Worm (Caenorhabditis elegans): ENCODE measurements around the gene dcap-1.
A peak's percentile ranks its signal among the peaks of the same experiment; 100 is the strongest.

The dcap-1 gene

DNA sequence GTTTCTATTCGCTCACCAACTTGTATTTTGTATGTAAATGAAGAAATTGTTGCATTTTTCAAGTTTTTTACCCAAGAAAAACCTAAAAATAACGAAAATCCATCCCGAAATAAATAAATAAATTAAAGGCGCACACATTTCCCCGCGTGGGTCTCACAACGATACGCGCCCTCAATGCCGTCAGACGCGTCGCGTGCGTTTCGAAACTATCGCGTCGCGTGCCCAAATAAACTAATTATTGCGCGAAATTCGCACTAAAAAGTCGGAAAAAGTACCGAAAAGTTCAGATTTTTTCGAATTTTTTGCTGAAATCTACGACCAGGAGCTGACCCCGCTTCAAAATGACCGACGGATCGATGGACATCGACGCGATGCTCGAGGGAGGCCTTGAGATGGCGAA, 42.1 kb downstream of the dcap-1 start, which contains the start of gene rbm-39 (continued):
- TF ChIP-seq nhr-47 (tag; optimal IDR thresholded peaks at IDR 0.05) (peak; percentile 92), nhr-11 (tag; optimal IDR thresholded peaks at IDR 0.05) (no peak), F16B12.6 (tag; optimal IDR thresholded peaks at IDR 0.05) (peak; percentile 75), unc-98 (GFP tag; IDR thresholded peaks at IDR 0.05) (no peak)

DNA sequence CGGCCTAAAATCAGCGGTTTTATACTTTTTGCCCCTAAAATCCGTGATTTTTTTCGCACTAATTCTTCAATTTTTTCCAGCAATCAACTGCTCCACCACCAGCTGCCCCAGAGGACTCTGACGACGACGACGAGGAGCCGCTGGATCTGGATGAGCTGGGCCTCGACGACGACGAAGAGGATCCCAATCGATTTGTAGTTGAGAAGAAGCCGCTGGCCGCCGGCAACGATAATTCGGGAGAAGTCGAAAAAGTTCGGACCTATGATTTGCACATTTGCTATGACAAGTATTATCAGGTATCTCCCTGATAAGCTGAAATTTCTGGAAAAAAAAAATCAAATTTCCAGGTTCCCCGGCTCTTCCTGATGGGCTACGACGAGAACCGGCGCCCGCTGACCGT, 42.8 kb downstream of the dcap-1 start:
- no peak for TF ChIP-seq jun-1 (tag; optimal IDR thresholded peaks at IDR 0.05)
- no peak for TF ChIP-seq ztf-11 (tag; optimal IDR thresholded peaks at IDR 0.05)
- TF ChIP-seq hpl-2 (GFP tag; optimal IDR thresholded peaks at IDR 0.05): no peak
- no peak for TF ChIP-seq nhr-20 (tag; optimal IDR thresholded peaks at IDR 0.05)

DNA sequence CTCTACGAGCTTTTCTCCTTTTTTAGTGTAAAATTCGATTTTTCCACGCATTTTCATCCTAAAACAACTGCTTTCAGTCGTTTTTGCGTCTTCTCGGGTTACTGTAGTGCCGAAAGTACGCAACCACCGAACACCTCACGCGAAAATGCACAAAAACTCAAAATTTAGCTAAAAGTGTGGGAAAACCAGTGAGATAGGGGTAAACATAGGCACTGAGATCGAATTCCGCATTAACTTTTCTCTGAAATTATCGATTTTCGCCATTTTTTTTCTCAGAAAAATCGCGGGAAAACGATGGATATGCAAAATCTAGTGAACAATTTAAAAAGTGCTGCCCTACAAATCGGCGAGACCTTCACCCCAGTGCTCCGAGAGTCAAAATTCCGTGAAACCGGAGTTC, 44.4 kb downstream of the dcap-1 start, which contains the start of gene atg-3:
atg-3 (plus strand) TSS at position 301 of the 400 bp plus-strand sequence.
- no peak for TF ChIP-seq pqm-1 (tag; optimal IDR thresholded peaks at IDR 0.05)

DNA sequence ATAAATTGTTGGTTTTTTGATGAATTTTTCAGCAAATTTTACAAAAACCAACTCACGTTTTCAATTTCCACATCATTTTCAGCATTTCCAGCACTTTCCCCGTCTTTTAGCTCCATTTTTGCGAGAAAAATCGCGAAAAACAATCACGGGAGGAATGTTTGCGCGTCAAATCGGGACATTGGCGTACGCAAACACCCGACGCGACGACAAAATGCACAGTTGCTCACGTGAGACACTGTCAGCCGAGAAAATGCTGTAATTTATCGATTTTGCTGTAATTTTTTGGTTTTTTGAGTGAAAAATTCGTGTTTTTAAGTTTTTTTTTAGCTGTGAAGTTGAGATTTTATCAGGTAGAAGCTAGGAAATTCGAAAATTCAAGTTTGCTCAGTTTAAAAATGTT, 45.0 kb downstream of the dcap-1 start, which contains the start of gene Y55F3AM.9:
Y55F3AM.9 (minus strand) TSS at position 189 of the 400 bp plus-strand sequence.
- no peak for TF ChIP-seq ztf-4 (tag; optimal IDR thresholded peaks at IDR 0.05)
- TF ChIP-seq lin-15B (tag; optimal IDR thresholded peaks at IDR 0.05): peak; percentile 40
- TF ChIP-seq lin-13 (GFP tag; optimal IDR thresholded peaks at IDR 0.05): peak; percentile 3
- TF ChIP-seq tbx-2 (tag; optimal IDR thresholded peaks at IDR 0.05): peak; percentile 31
- peak; percentile 37 for TF ChIP-seq xbp-1 (tag; optimal IDR thresholded peaks at IDR 0.05)
- no peak for TF ChIP-seq ceh-8 (GFP tag; optimal IDR thresholded peaks at IDR 0.05)
- TF ChIP-seq snpc-4 (tag; optimal IDR thresholded peaks at IDR 0.05): peak; percentile 18
- peak; percentile 7 for TF ChIP-seq unc-86 (tag; optimal IDR thresholded peaks at IDR 0.05)
- peak; percentile 40 for TF ChIP-seq isw-1 (GFP tag; IDR thresholded peaks at IDR 0.05)
- TF ChIP-seq fkh-8 (tag; optimal IDR thresholded peaks at IDR 0.05): peak; percentile 60
- TF ChIP-seq zip-4 (GFP tag; optimal IDR thresholded peaks at IDR 0.05): no peak
- TF ChIP-seq zag-1 (tag; optimal IDR thresholded peaks at IDR 0.05): no peak
- peak; percentile 34 to 69 (median 64) for TF ChIP-seq dpl-1 (GFP tag; optimal IDR thresholded peaks at IDR 0.05)
- peak; percentile 58 for TF ChIP-seq nhr-47 (tag; optimal IDR thresholded peaks at IDR 0.05)
- peak; percentile 64 to 79 for TF ChIP-seq lin-35 (GFP tag; optimal IDR thresholded peaks at IDR 0.05)
- TF ChIP-seq nhr-20 (tag; optimal IDR thresholded peaks at IDR 0.05): peak; percentile 8
- TF ChIP-seq ceh-82 (tag; optimal IDR thresholded peaks at IDR 0.05): peak; percentile 16 to 38 (median 29)
- TF ChIP-seq efl-1 (optimal IDR thresholded peaks at IDR 0.05): peak; percentile 72 to 74
- TF ChIP-seq efl-1 (GFP tag; optimal IDR thresholded peaks at IDR 0.05 in 1 of 2): peak; percentile 70 to 96
- TF ChIP-seq aly-2 (tag; optimal IDR thresholded peaks at IDR 0.05): no peak
- peak; percentile 71 for TF ChIP-seq C04F5.9 (tag; optimal IDR thresholded peaks at IDR 0.05)
- peak; percentile 37 for TF ChIP-seq skn-1 (tag; optimal IDR thresholded peaks at IDR 0.05)
- TF ChIP-seq mep-1 (tag; optimal IDR thresholded peaks at IDR 0.05): peak; percentile 62
- TF ChIP-seq ces-1 (GFP tag; optimal IDR thresholded peaks at IDR 0.05): no peak
- TF ChIP-seq dsc-1 (tag; optimal IDR thresholded peaks at IDR 0.05): peak; percentile 30
- peak; percentile 59 to 63 for TF ChIP-seq lsy-2 (tag; optimal IDR thresholded peaks at IDR 0.05)
- peak; percentile 97 for TF ChIP-seq F16B12.6 (tag; optimal IDR thresholded peaks at IDR 0.05)
- TF ChIP-seq snu-23 (GFP tag; optimal IDR thresholded peaks at IDR 0.05): peak; percentile 66
- TF ChIP-seq mdl-1 (tag; optimal IDR thresholded peaks at IDR 0.05): peak in 1 of 2 experiments; percentile 65

DNA sequence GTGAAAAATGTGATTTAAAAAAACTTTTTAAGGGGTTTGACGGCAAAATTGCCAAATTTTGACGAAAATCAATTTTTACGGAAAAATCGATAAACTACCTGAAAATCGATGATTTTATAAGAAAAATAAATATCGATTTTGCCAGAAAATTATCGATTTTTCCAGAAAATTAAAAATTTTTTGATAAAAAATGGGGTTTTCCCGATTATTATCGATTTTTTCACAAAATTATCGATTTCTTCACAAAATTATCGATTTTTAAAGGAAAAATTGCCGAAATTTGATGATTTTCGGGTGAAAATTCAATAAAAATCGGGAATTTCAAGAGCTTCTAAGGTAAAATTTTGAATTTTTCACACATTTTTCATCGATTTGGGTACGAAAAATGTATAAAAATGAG, 47.9 kb downstream of the dcap-1 start:
- TF ChIP-seq zag-1 (tag; optimal IDR thresholded peaks at IDR 0.05) (no peak), hlh-17 (GFP tag; optimal IDR thresholded peaks at IDR 0.05; ENCODE audit: borderline replicate concordance) (no peak), ama-1 (optimal IDR thresholded peaks at IDR 0.05) (no peak), sup-37 (GFP tag; optimal IDR thresholded peaks at IDR 0.05) (no peak), pag-3 (tag; optimal IDR thresholded peaks at IDR 0.05; ENCODE audit: borderline replicate concordance, insufficient read depth) (no peak), unc-130 (tag; optimal IDR thresholded peaks at IDR 0.05) (no peak), vab-15 (tag; optimal IDR thresholded peaks at IDR 0.05) (no peak), dsc-1 (tag; optimal IDR thresholded peaks at IDR 0.05) (no peak), pqm-1 (tag; optimal IDR thresholded peaks at IDR 0.05) (no peak), blmp-1 (tag; optimal IDR thresholded peaks at IDR 0.05) (no peak), mab-9 (GFP tag; IDR thresholded peaks at IDR 0.05) (no peak), F16B12.6 (tag; optimal IDR thresholded peaks at IDR 0.05) (no peak), egl-27 (tag; optimal IDR thresholded peaks at IDR 0.05) (no peak), dpl-1 (GFP tag; optimal IDR thresholded peaks at IDR 0.05) (no peak), pax-3 (tag; optimal IDR thresholded peaks at IDR 0.05) (no peak), ceh-82 (tag; optimal IDR thresholded peaks at IDR 0.05) (no peak), lsy-2 (tag; optimal IDR thresholded peaks at IDR 0.05) (no peak), lin-13 (GFP tag; optimal IDR thresholded peaks at IDR 0.05) (no peak), ztf-4 (tag; optimal IDR thresholded peaks at IDR 0.05) (no peak)

Data from whole organism, L1 larva.